Fruit fly (Drosophila melanogaster) whole organism, embryonic: ENCODE measurements around the gene CG46464.
A peak's percentile ranks its signal among the peaks of the same experiment; 100 is the strongest.

Source experiments
- Abd-B ChIP-seq: fragments of 200-800 bp; sonication (Bioruptor generic); optimal IDR thresholded peaks from 2 replicates; lab custom pipeline; 2018; ENCODE audit warnings: missing biosample characterization, mild to moderate bottlenecking, missing genetic modification characterization, moderate library complexity
- Adf1 ChIP-seq: fragments of 200-800 bp; sonication (Bioruptor generic); IDR thresholded peaks from 2 replicates; pipeline ENCODE4 v1.3.6; 2022; ENCODE audit warnings: missing biosample characterization, missing genetic modification characterization
- CG10979 ChIP-seq: fragments of 200-800 bp; sonication (Bioruptor generic); optimal IDR thresholded peaks from 2 replicates; lab custom pipeline; 2018; ENCODE audit warnings: missing biosample characterization, mild to moderate bottlenecking, missing genetic modification characterization, moderate library complexity
- CG12155 ChIP-seq: fragments of 200-800 bp; sonication (Bioruptor generic); optimal IDR thresholded peaks from 3 replicates; lab custom pipeline; 2016; ENCODE audit warnings: missing biosample characterization, missing genetic modification characterization
- CG12391 ChIP-seq: fragments of 200-800 bp; sonication (Bioruptor generic); optimal IDR thresholded peaks from 3 replicates; lab custom pipeline; 2018; ENCODE audit warnings: missing biosample characterization, mild to moderate bottlenecking, missing genetic modification characterization, moderate library complexity
- CG13775 ChIP-seq: fragments of 200-800 bp; sonication (Bioruptor generic); optimal IDR thresholded peaks from 3 replicates; lab custom pipeline; 2017; ENCODE audit warnings: missing biosample characterization, mild to moderate bottlenecking, missing genetic modification characterization
- CG1602 ChIP-seq: fragments of 200-800 bp; sonication (Bioruptor generic); optimal IDR thresholded peaks from 3 replicates; lab custom pipeline; 2016; ENCODE audit warnings: missing biosample characterization, missing genetic modification characterization
- CG17361 ChIP-seq: fragments of 200-800 bp; sonication (Bioruptor generic); IDR thresholded peaks from 3 replicates; pipeline ENCODE4 v1.3.6; 2022; ENCODE audit warnings: missing biosample characterization, missing genetic modification characterization
- CG17568 ChIP-seq: fragments of 200-800 bp; sonication (Bioruptor generic); optimal IDR thresholded peaks from 2 replicates; lab custom pipeline; 2018; ENCODE audit warnings: missing biosample characterization, mild to moderate bottlenecking, missing genetic modification characterization, moderate library complexity
- CG1832 ChIP-seq: fragments of 200-800 bp; sonication (Bioruptor generic); optimal IDR thresholded peaks from 2 replicates; lab custom pipeline; 2017; ENCODE audit warnings: missing biosample characterization, mild to moderate bottlenecking, missing genetic modification characterization, inconsistent platforms
- CG2678 ChIP-seq: fragments of 200-800 bp; sonication (Bioruptor generic); optimal IDR thresholded peaks from 3 replicates; lab custom pipeline; 2019; ENCODE audit warnings: missing biosample characterization, mild to moderate bottlenecking, missing genetic modification characterization, moderate library complexity
- CG30431 ChIP-seq: fragments of 200-800 bp; sonication (Bioruptor generic); optimal IDR thresholded peaks from 2 replicates; lab custom pipeline; 2017; ENCODE audit warnings: missing biosample characterization, missing genetic modification characterization
- CG33213 ChIP-seq: fragments of 200-800 bp; sonication (Bioruptor generic); optimal IDR thresholded peaks from 3 replicates; lab custom pipeline; 2016; ENCODE audit warnings: missing biosample characterization, missing genetic modification characterization
- CG6254 ChIP-seq: fragments of 200-800 bp; sonication (Bioruptor generic); optimal IDR thresholded peaks from 3 replicates; lab custom pipeline; 2017; ENCODE audit warnings: mild to moderate bottlenecking, missing biosample characterization, missing genetic modification reagents, missing genetic modification characterization
- CG6689 ChIP-seq: fragments of 200-800 bp; sonication (Bioruptor generic); IDR thresholded peaks from 2 replicates; pipeline ENCODE4 v1.3.6; 2022; ENCODE audit warnings: missing biosample characterization, missing genetic modification characterization
- CG7786 ChIP-seq: fragments of 200-800 bp; sonication (Bioruptor generic); optimal IDR thresholded peaks from 2 replicates; lab custom pipeline; 2016; ENCODE audit warnings: missing biosample characterization, missing genetic modification characterization
- CG7839 ChIP-seq: fragments of 200-800 bp; sonication (Bioruptor generic); optimal IDR thresholded peaks from 3 replicates; lab custom pipeline; 2018; ENCODE audit warnings: missing biosample characterization, mild to moderate bottlenecking, missing genetic modification characterization, moderate library complexity
- CG7987 ChIP-seq: fragments of 200-800 bp; sonication (Bioruptor generic); optimal IDR thresholded peaks from 2 replicates; lab custom pipeline; 2018; ENCODE audit warnings: missing biosample characterization, mild to moderate bottlenecking, missing genetic modification characterization, moderate library complexity
- CG8924 ChIP-seq: fragments of 200-800 bp; optimal IDR thresholded peaks from 3 replicates; lab custom pipeline; 2019; ENCODE audit warnings: missing biosample characterization, mild to moderate bottlenecking, missing genetic modification characterization, moderate library complexity
- CG9437 ChIP-seq: fragments of 200-800 bp; sonication (Bioruptor generic); optimal IDR thresholded peaks from 2 replicates; lab custom pipeline; 2018; ENCODE audit warnings: missing biosample characterization, mild to moderate bottlenecking, missing genetic modification characterization
- CG9609 ChIP-seq: fragments of 200-800 bp; sonication (Bioruptor generic); optimal IDR thresholded peaks from 3 replicates; lab custom pipeline; 2016; ENCODE audit warnings: missing biosample characterization, missing genetic modification characterization
- CG9727 ChIP-seq: fragments of 200-800 bp; sonication (Bioruptor generic); optimal IDR thresholded peaks from 3 replicates; lab custom pipeline; 2017; ENCODE audit warnings: missing biosample characterization, mild to moderate bottlenecking, missing genetic modification characterization
- CTCF ChIP-seq: fragments of 200-800 bp; sonication (Bioruptor generic); optimal IDR thresholded peaks from 2 replicates; lab custom pipeline; 2017; ENCODE audit warnings: missing biosample characterization, mild to moderate bottlenecking, missing genetic modification characterization, moderate library complexity
- D ChIP-seq, 2 experiments: fragments of 200-800 bp in 1 of 2; fragments of >200 bp in 1 of 2; sonication (Bioruptor generic) in 1 of 2; optimal IDR thresholded peaks; 2 replicates in 1 of 2; 3 replicates in 1 of 2; lab custom pipeline; 2017; ENCODE audit warnings: mild to moderate bottlenecking in 1 of 2, missing biosample characterization in 1 of 2, missing genetic modification characterization in 1 of 2, missing genetic modification reagents in 1 of 2
- E2f2 ChIP-seq: fragments of 200-800 bp; sonication (Bioruptor generic); IDR thresholded peaks from 2 replicates; pipeline ENCODE4 v1.3.6; 2022; ENCODE audit warnings: missing biosample characterization, missing genetic modification characterization
- H15 ChIP-seq: fragments of 200-800 bp; sonication (Bioruptor generic); IDR thresholded peaks from 3 replicates; pipeline ENCODE4 v1.3.6; 2022; ENCODE audit warnings: missing biosample characterization, missing genetic modification characterization
- HLH4C ChIP-seq: fragments of 200-800 bp; sonication (Bioruptor generic); IDR thresholded peaks from 3 replicates; pipeline ENCODE4 v1.3.6; 2022; ENCODE audit warnings: missing biosample characterization, missing genetic modification characterization; ENCODE audit not compliant: partially characterized antibody
- HmgZ ChIP-seq: fragments of 200-800 bp; sonication (Bioruptor generic); optimal IDR thresholded peaks from 2 replicates; lab custom pipeline; 2018; ENCODE audit warnings: missing biosample characterization, mild to moderate bottlenecking, missing genetic modification characterization
- Med ChIP-seq: fragments of 200-800 bp; sonication (Bioruptor generic); peaks from one replicate; lab custom pipeline; 2016; ENCODE audit warnings: missing biosample characterization, missing genetic modification characterization, mild to moderate bottlenecking, inconsistent platforms, moderate library complexity
- Mrtf ChIP-seq: fragments of 200-800 bp; sonication (Bioruptor generic); IDR thresholded peaks from 3 replicates; pipeline ENCODE4 v1.3.6; 2022; ENCODE audit warnings: missing biosample characterization, missing genetic modification characterization
- Sox100B ChIP-seq: fragments of 200-800 bp; sonication (Bioruptor generic); optimal IDR thresholded peaks from 3 replicates; lab custom pipeline; 2018; ENCODE audit warnings: missing biosample characterization, mild to moderate bottlenecking, missing genetic modification characterization
- Spps ChIP-seq: fragments of 200-800 bp; sonication (Bioruptor generic); optimal IDR thresholded peaks from 2 replicates; lab custom pipeline; 2018; ENCODE audit warnings: missing biosample characterization, mild to moderate bottlenecking, missing genetic modification characterization
- Ssrp ChIP-seq: fragments of 200-800 bp; sonication (Bioruptor generic); optimal IDR thresholded peaks from 2 replicates; lab custom pipeline; 2018; ENCODE audit warnings: missing biosample characterization, mild to moderate bottlenecking, missing genetic modification characterization, moderate library complexity
- Xrp1 ChIP-seq: fragments of 200-800 bp; sonication (Bioruptor generic); IDR thresholded peaks from 2 replicates; pipeline ENCODE4 v1.3.6; 2022; ENCODE audit warnings: missing biosample characterization, missing genetic modification characterization
- ac ChIP-seq: fragments of 200-800 bp; sonication (Bioruptor generic); optimal IDR thresholded peaks from 3 replicates; lab custom pipeline; 2017; ENCODE audit warnings: missing biosample characterization, mild to moderate bottlenecking, missing genetic modification characterization
- ara ChIP-seq: fragments of 200-800 bp; sonication (Bioruptor generic); IDR thresholded peaks from 2 replicates; pipeline ENCODE4 v1.3.6; 2022; ENCODE audit warnings: missing biosample characterization, missing genetic modification characterization
- bigmax ChIP-seq: fragments of 200-800 bp; sonication (Bioruptor generic); optimal IDR thresholded peaks from 2 replicates; lab custom pipeline; 2018; ENCODE audit warnings: missing biosample characterization, mild to moderate bottlenecking, missing genetic modification characterization
- bsh ChIP-seq, 2 experiments: fragments of 200-800 bp; sonication (Bioruptor generic); optimal IDR thresholded peaks; 2 replicates each; lab custom pipeline; 2017 to 2018; ENCODE audit warnings: mild to moderate bottlenecking in 2 of 2, missing biosample characterization in 2 of 2, missing genetic modification characterization in 2 of 2, moderate library complexity in 1 of 2
- croc ChIP-seq: fragments of 200-800 bp; sonication (Bioruptor generic); conservative IDR thresholded peaks from 3 replicates; pipeline ENCODE4 v1.3.6; 2022; ENCODE audit warnings: missing biosample characterization, missing genetic modification characterization
- dimm ChIP-seq: fragments of 200-800 bp; sonication (Bioruptor generic); IDR thresholded peaks from 2 replicates; pipeline ENCODE4 v1.3.6; 2022; ENCODE audit warnings: missing biosample characterization, missing genetic modification characterization
- dmrt99B ChIP-seq: fragments of 200-800 bp; sonication (Bioruptor generic); optimal IDR thresholded peaks from 2 replicates; lab custom pipeline; 2018; ENCODE audit warnings: missing biosample characterization, mild to moderate bottlenecking, missing genetic modification characterization, moderate library complexity
- ems ChIP-seq: fragments of 200-800 bp; sonication (Bioruptor generic); optimal IDR thresholded peaks from 3 replicates; lab custom pipeline; 2016; ENCODE audit warnings: missing biosample characterization, missing genetic modification characterization
- fd96Cb ChIP-seq: fragments of 200-800 bp; sonication (Bioruptor generic); optimal IDR thresholded peaks from 2 replicates; lab custom pipeline; 2018; ENCODE audit warnings: missing biosample characterization, mild to moderate bottlenecking, missing genetic modification characterization, moderate library complexity
- gem ChIP-seq: fragments of 200-800 bp; sonication (Bioruptor generic); optimal IDR thresholded peaks from 2 replicates; lab custom pipeline; 2019; ENCODE audit warnings: missing biosample characterization, mild to moderate bottlenecking, missing genetic modification characterization, moderate library complexity
- gsb-n ChIP-seq: fragments of 200-800 bp; sonication (Bioruptor generic); optimal IDR thresholded peaks from 3 replicates; lab custom pipeline; 2018; ENCODE audit warnings: missing biosample characterization, mild to moderate bottlenecking, missing genetic modification characterization
- luna ChIP-seq: fragments of 200-800 bp; sonication (Bioruptor generic); optimal IDR thresholded peaks from 2 replicates; lab custom pipeline; 2016; ENCODE audit warnings: missing biosample characterization, missing genetic modification characterization
- nmo ChIP-seq: fragments of 200-800 bp; sonication (Bioruptor generic); optimal IDR thresholded peaks from 2 replicates; lab custom pipeline; 2018; ENCODE audit warnings: missing biosample characterization, mild to moderate bottlenecking, missing genetic modification characterization, moderate library complexity
- sc ChIP-seq, 3 experiments: fragments of >200 bp in 2 of 3; fragments of 200-800 bp in 1 of 3; sonication (Bioruptor generic) in 1 of 3; optimal IDR thresholded peaks; 2 replicates in 2 of 3; 3 replicates in 1 of 3; lab custom pipeline; 2017; ENCODE audit warnings: mild to moderate bottlenecking in 1 of 3, missing biosample characterization in 1 of 3, missing genetic modification characterization in 1 of 3, missing genetic modification reagents in 1 of 3

CG46464 gene

dm6 chrX:17472467-17472866 lies 28.7 kb upstream of the CG46464 start:
- TF ChIP-seq dimm (GFP tag; lab: Robert Waterston, UW): no peak
- peak; percentile 86 for TF ChIP-seq CTCF (GFP tag; lab: Kevin White, UChicago)
- peak; percentile 19 for TF ChIP-seq Med (GFP tag; lab: Kevin White, UChicago)

- no peak for TF ChIP-seq CG7987 (GFP tag; lab: Kevin White, UChicago)
- peak; percentile 58 for TF ChIP-seq CG8924 (tag; lab: Kevin White, UChicago)
- peak; percentile 8 for TF ChIP-seq CG13775
- no peak for TF ChIP-seq CG33213 (GFP tag; lab: Kevin White, UChicago)
- no peak for TF ChIP-seq ac (GFP tag; lab: Kevin White, UChicago)
- TF ChIP-seq CG9609 (GFP tag; lab: Kevin White, UChicago): no peak
- no peak for TF ChIP-seq CG12155
- peak; percentile 49 for TF ChIP-seq Ssrp (tag; lab: Kevin White, UChicago)
- TF ChIP-seq D (optimal IDR thresholded peaks at IDR 0.05; lab: Kevin White, UChicago): no peak
- peak; percentile 65 for TF ChIP-seq D (GFP tag; optimal IDR thresholded peaks at IDR 0.05; lab: Kevin White, UChicago)
- 0 out of 2 replicates have a peak, but pooled peaks have one; percentile 4 for TF ChIP-seq ara (GFP tag; lab: Robert Waterston, UW)
- TF ChIP-seq gem: peak; percentile 65
- TF ChIP-seq CG30431 (GFP tag; lab: Kevin White, UChicago): peak; percentile 39
- no peak for TF ChIP-seq luna (GFP tag; lab: Kevin White, UChicago)
- no peak for TF ChIP-seq HLH4C
- TF ChIP-seq bigmax (GFP tag; lab: Kevin White, UChicago): no peak
- TF ChIP-seq Spps (tag; lab: Kevin White, UChicago): peak; percentile 30
- no peak for TF ChIP-seq Adf1 (GFP tag; lab: Robert Waterston, UW)
- peak; percentile 31 for TF ChIP-seq Sox100B (GFP tag; lab: Kevin White, UChicago)
- TF ChIP-seq HmgZ: no peak
- peak; percentile 25 for TF ChIP-seq dmrt99B (tag; lab: Kevin White, UChicago)
- peak; percentile 11 for TF ChIP-seq CG9437 (GFP tag; lab: Kevin White, UChicago)
- TF ChIP-seq H15 (GFP tag; lab: Robert Waterston, UW): no peak
- TF ChIP-seq CG9727: peak; percentile 37
- peak; percentile 11 for TF ChIP-seq nmo (GFP tag; lab: Kevin White, UChicago)
- peak; percentile 54; the same call in 1 of the 2 replicates for TF ChIP-seq Xrp1 (GFP tag; lab: Robert Waterston, UW)
- peak; percentile 3 for TF ChIP-seq CG1602
- 0 out of 2 replicates have a peak, but pooled peaks have one; percentile 24 for TF ChIP-seq CG6689
- peak; percentile 55 for TF ChIP-seq CG12391
- no peak for TF ChIP-seq Mrtf (GFP tag; lab: Robert Waterston, UW)
- TF ChIP-seq fd96Cb (tag; lab: Kevin White, UChicago): peak; percentile 50
- no peak for TF ChIP-seq CG17568 (GFP tag; lab: Kevin White, UChicago)
- no peak for TF ChIP-seq CG7786 (GFP tag; lab: Kevin White, UChicago)
- peak; percentile 32 for TF ChIP-seq Abd-B (GFP tag; lab: Kevin White, UChicago)
- peak; percentile 80 for TF ChIP-seq CG17361 (GFP tag; lab: Robert Waterston, UW)
- peak; percentile 45; the same call in 2 of the 3 replicates for TF ChIP-seq croc (GFP tag; lab: Robert Waterston, UW)
- TF ChIP-seq CG7839 (tag; lab: Kevin White, UChicago): no peak
- TF ChIP-seq gsb-n (tag; lab: Kevin White, UChicago): peak; percentile 34
- TF ChIP-seq CG2678 (tag; lab: Kevin White, UChicago): peak; percentile 46
- TF ChIP-seq CG10979 (tag; lab: Kevin White, UChicago): peak; percentile 69
- TF ChIP-seq sc (optimal IDR thresholded peaks at IDR 0.05; lab: Kevin White, UChicago): no peak
- TF ChIP-seq sc (GFP tag; optimal IDR thresholded peaks at IDR 0.05; lab: Kevin White, UChicago): peak; percentile 43
- TF ChIP-seq CG1832 (GFP tag; lab: Kevin White, UChicago): no peak
- peak; percentile 13 for TF ChIP-seq CG6254
- TF ChIP-seq bsh (GFP tag; optimal IDR thresholded peaks at IDR 0.05; lab: Kevin White, UChicago): peak; percentile 38 to 66
- TF ChIP-seq ems (GFP tag; lab: Kevin White, UChicago): no peak
- TF ChIP-seq E2f2: no peak
Measured at dm6 chrX:17471584-17471983, 27.8 kb upstream of the CG46464 start.
